Worm (Caenorhabditis elegans) whole organism, mixed stage, embryonic: ENCODE data around the gene C23G10.5.

Experiments
- elt-1 ChIP-seq: sonication (generic microtip); optimal IDR thresholded peaks from 2 replicates; lab custom pipeline; 2017; ENCODE audit warnings: missing genetic modification characterization, mild to moderate bottlenecking, missing compliant biosample characterization, antibody characterized with exemption, moderate library complexity, borderline replicate concordance; ENCODE audit not compliant: insufficient read depth
- hlh-1 ChIP-seq: fragments of 150-350 bp; optimal IDR thresholded peaks from 2 replicates; lab custom pipeline; 2014; ENCODE audit warnings: missing biosample characterization, missing genetic modification reagents, missing genetic modification characterization
- lsy-2 ChIP-seq: fragments of 150-350 bp; optimal IDR thresholded peaks from 2 replicates; lab custom pipeline; 2014; ENCODE audit warnings: missing biosample characterization, missing genetic modification characterization
- mep-1 ChIP-seq: fragments of 150-350 bp; optimal IDR thresholded peaks from 2 replicates; lab custom pipeline; 2017; ENCODE audit warnings: missing biosample characterization, missing genetic modification reagents, missing genetic modification characterization, inconsistent platforms
- nhr-237 ChIP-seq: fragments of 150-350 bp; optimal IDR thresholded peaks from 2 replicates; lab custom pipeline; 2014; ENCODE audit warnings: missing biosample characterization, missing genetic modification characterization
- nhr-76 ChIP-seq: sonication (generic microtip); optimal IDR thresholded peaks from 2 replicates; lab custom pipeline; 2017; ENCODE audit warnings: missing biosample characterization, missing genetic modification characterization
- pha-4 ChIP-seq: fragments of 150-350 bp; optimal IDR thresholded peaks from 2 replicates; lab custom pipeline; 2018; ENCODE audit warnings: missing biosample characterization, missing genetic modification reagents, missing genetic modification characterization
- ztf-11 ChIP-seq: fragments of 150-350 bp; optimal IDR thresholded peaks from 2 replicates; lab custom pipeline; 2014; ENCODE audit warnings: missing biosample characterization, missing genetic modification characterization

- TF ChIP-seq nhr-237 (no peak), elt-1 (tag; lab: Kevin White, UChicago) (no peak), ztf-11 (no peak), nhr-76 (tag; lab: Kevin White, UChicago) (no peak), lsy-2 (no peak), pha-4 (tag; lab: Kevin White, UChicago) (no peak), hlh-1 (tag; lab: Kevin White, UChicago) (no peak), mep-1 (tag; lab: Kevin White, UChicago) (no peak)
Observed at ce11 chrIII:6215476-6215875, 24.6 kb downstream of the C23G10.5 start, which contains the start of gene C23G10.11.
